Worm (Caenorhabditis elegans) whole organism, L4 larva: ENCODE data around the gene T20D3.6.

ENCODE experiments used
- F26F4.8 ChIP-seq: fragments of 200-800 bp; sonication (Bioruptor generic); conservative IDR thresholded peaks from 2 replicates; pipeline ENCODE4 v1.3.6; 2022; ENCODE audit warnings: missing genetic modification characterization, missing compliant biosample characterization
- F37D6.2 ChIP-seq: sonication (generic microtip); optimal IDR thresholded peaks from 2 replicates; lab custom pipeline; 2016; ENCODE audit warnings: mild to moderate bottlenecking, missing genetic modification characterization, missing compliant biosample characterization
- F49E8.2 ChIP-seq: sonication (generic microtip); optimal IDR thresholded peaks from 2 replicates; lab custom pipeline; 2016; ENCODE audit warnings: missing compliant biosample characterization, mild to moderate bottlenecking, missing genetic modification characterization, borderline replicate concordance
- R02D3.7 ChIP-seq: fragments of 150-350 bp; sonication (generic microtip); optimal IDR thresholded peaks from 3 replicates; lab custom pipeline; 2014; ENCODE audit warnings: missing biosample characterization, missing genetic modification characterization
- T20F7.1 ChIP-seq: fragments of 200-800 bp; sonication (Bioruptor generic); optimal IDR thresholded peaks from 2 replicates; lab custom pipeline; 2018; ENCODE audit warnings: mild to moderate bottlenecking, missing genetic modification characterization, missing compliant biosample characterization
- T26A8.4 ChIP-seq: fragments of 200-800 bp; sonication (Bioruptor generic); IDR thresholded peaks from 2 replicates; pipeline ENCODE4 v1.3.6; 2022; ENCODE audit warnings: missing genetic modification characterization, missing compliant biosample characterization
- Y5F2A.4 ChIP-seq: fragments of 200-800 bp; sonication (Bioruptor generic); optimal IDR thresholded peaks from 2 replicates; lab custom pipeline; 2018; ENCODE audit warnings: mild to moderate bottlenecking, missing genetic modification characterization, missing compliant biosample characterization
- ZK337.2 ChIP-seq: fragments of 200-800 bp; sonication (Bioruptor generic); IDR thresholded peaks from 2 replicates; pipeline ENCODE4 v1.3.6; 2022; ENCODE audit warnings: missing genetic modification reagents, missing genetic modification characterization, missing compliant biosample characterization
- ZK546.5 ChIP-seq, 2 experiments: sonication (generic microtip); optimal IDR thresholded peaks; 2 replicates each; lab custom pipeline; 2017; ENCODE audit warnings: missing biosample characterization in 2 of 2, missing genetic modification characterization in 2 of 2
- ama-1 ChIP-seq: fragments of 150-350 bp; optimal IDR thresholded peaks from 2 replicates; lab custom pipeline; 2014; ENCODE audit warnings: inconsistent platforms, mixed read lengths
- arid-1 ChIP-seq: fragments of 200-800 bp; sonication (Bioruptor generic); conservative IDR thresholded peaks from 2 replicates; pipeline ENCODE4 v1.3.6; 2022; ENCODE audit warnings: missing genetic modification reagents, missing genetic modification characterization, missing compliant biosample characterization
- ceh-28 ChIP-seq: fragments of 150-350 bp; optimal IDR thresholded peaks from 2 replicates; lab custom pipeline; 2014; ENCODE audit warnings: missing biosample characterization, missing genetic modification reagents, missing genetic modification characterization
- ceh-32 ChIP-seq: sonication (generic microtip); optimal IDR thresholded peaks from 2 replicates; lab custom pipeline; 2016; ENCODE audit warnings: mild to moderate bottlenecking, missing genetic modification characterization, missing compliant biosample characterization; ENCODE audit not compliant: poor library complexity
- ctbp-1 ChIP-seq: fragments of 200-800 bp; sonication (Bioruptor generic); IDR thresholded peaks from 2 replicates; pipeline ENCODE4 v1.3.6; 2022; ENCODE audit warnings: missing genetic modification reagents, missing genetic modification characterization, missing compliant biosample characterization
- daf-12 ChIP-seq: fragments of 150-350 bp; optimal IDR thresholded peaks from 2 replicates; lab custom pipeline; 2014; ENCODE audit warnings: missing biosample characterization, missing genetic modification reagents, missing genetic modification characterization
- daf-16 ChIP-seq, 3 experiments: sonication (generic microtip); optimal IDR thresholded peaks; 2 replicates each; lab custom pipeline; 2016 to 2017; ENCODE audit warnings: missing genetic modification characterization in 3 of 3, missing genetic modification reagents in 3 of 3, mild to moderate bottlenecking in 2 of 3, missing compliant biosample characterization in 2 of 3, missing biosample characterization in 1 of 3, moderate library complexity in 1 of 3
- daf-8 ChIP-seq: fragments of 200-800 bp; sonication (Bioruptor generic); IDR thresholded peaks from 2 replicates; pipeline ENCODE4 v1.3.6; 2022; ENCODE audit warnings: missing genetic modification characterization, missing compliant biosample characterization
- dmd-6 ChIP-seq: fragments of 200-800 bp; sonication (Bioruptor generic); IDR thresholded peaks from 2 replicates; pipeline ENCODE4 v1.3.6; 2022; ENCODE audit warnings: missing genetic modification reagents, missing genetic modification characterization, missing compliant biosample characterization
- dmd-9 ChIP-seq: fragments of 200-800 bp; sonication (Bioruptor generic); IDR thresholded peaks from 2 replicates; pipeline ENCODE4 v1.3.6; 2022; ENCODE audit warnings: missing genetic modification reagents, missing genetic modification characterization, missing compliant biosample characterization
- dpl-1 ChIP-seq: fragments of 150-350 bp; optimal IDR thresholded peaks from 2 replicates; lab custom pipeline; 2014; ENCODE audit warnings: missing biosample characterization, missing genetic modification reagents, missing genetic modification characterization
- duxl-1 ChIP-seq: sonication (generic microtip); optimal IDR thresholded peaks from 2 replicates; lab custom pipeline; 2016; ENCODE audit warnings: mild to moderate bottlenecking, missing genetic modification characterization, moderate library complexity, missing compliant biosample characterization; ENCODE audit not compliant: poor library complexity
- dve-1 ChIP-seq: sonication (generic microtip); optimal IDR thresholded peaks from 2 replicates; lab custom pipeline; 2017; ENCODE audit warnings: antibody characterized with exemption, mild to moderate bottlenecking, missing genetic modification characterization, missing compliant biosample characterization; ENCODE audit not compliant: insufficient read depth
- egl-27 ChIP-seq: sonication (generic microtip); optimal IDR thresholded peaks from 3 replicates; lab custom pipeline; 2017; ENCODE audit warnings: missing biosample characterization, missing genetic modification reagents, missing genetic modification characterization
- fos-1 ChIP-seq: fragments of 150-350 bp; optimal IDR thresholded peaks from 2 replicates; lab custom pipeline; 2014; ENCODE audit warnings: missing biosample characterization, missing genetic modification characterization
- hmg-1.1 ChIP-seq: fragments of 200-800 bp; sonication (Bioruptor generic); IDR thresholded peaks from 2 replicates; pipeline ENCODE4 v1.3.6; 2022; ENCODE audit warnings: missing genetic modification reagents, missing genetic modification characterization, missing compliant biosample characterization
- jun-1 ChIP-seq: fragments of 150-350 bp; optimal IDR thresholded peaks from 2 replicates; lab custom pipeline; 2014; ENCODE audit warnings: missing biosample characterization, missing genetic modification reagents, missing genetic modification characterization
- lim-7 ChIP-seq: fragments of 200-800 bp; sonication (Bioruptor generic); IDR thresholded peaks from 2 replicates; pipeline ENCODE4 v1.3.6; 2022; ENCODE audit warnings: missing genetic modification characterization, missing compliant biosample characterization
- lin-1 ChIP-seq: fragments of 200-800 bp; sonication (Bioruptor generic); IDR thresholded peaks from 2 replicates; pipeline ENCODE4 v1.3.6; 2022; ENCODE audit warnings: missing genetic modification reagents, missing genetic modification characterization, missing compliant biosample characterization
- lin-29 ChIP-seq: fragments of 200-800 bp; sonication (Bioruptor generic); IDR thresholded peaks from 2 replicates; pipeline ENCODE4 v1.3.6; 2022; ENCODE audit warnings: missing genetic modification reagents, missing genetic modification characterization, missing compliant biosample characterization
- lsy-2 ChIP-seq, 2 experiments: fragments of 150-350 bp in 1 of 2; sonication (generic microtip) in 1 of 2; optimal IDR thresholded peaks; 2 replicates each; lab custom pipeline; 2014 to 2017; ENCODE audit warnings: missing biosample characterization in 2 of 2, missing genetic modification characterization in 2 of 2
- madf-5 ChIP-seq, 2 experiments: fragments of 200-800 bp; sonication (Bioruptor generic); IDR thresholded peaks; 2 replicates each; pipeline ENCODE4 v1.3.6; 2022; ENCODE audit warnings: missing compliant biosample characterization in 2 of 2, missing genetic modification characterization in 2 of 2
- mdl-1 ChIP-seq, 2 experiments: fragments of 150-350 bp in 1 of 2; sonication (generic microtip) in 1 of 2; optimal IDR thresholded peaks; 2 replicates each; lab custom pipeline; 2014 to 2017; ENCODE audit warnings: missing biosample characterization in 2 of 2, missing genetic modification characterization in 2 of 2
- mxl-2 ChIP-seq: fragments of 200-800 bp; sonication (Bioruptor generic); conservative IDR thresholded peaks from 2 replicates; pipeline ENCODE4 v1.3.6; 2022; ENCODE audit warnings: missing genetic modification reagents, missing genetic modification characterization, missing compliant biosample characterization
- nhr-11 ChIP-seq: fragments of 150-350 bp; optimal IDR thresholded peaks from 2 replicates; lab custom pipeline; 2014; ENCODE audit warnings: missing biosample characterization, missing genetic modification characterization
- nhr-237 ChIP-seq: sonication (generic microtip); optimal IDR thresholded peaks from 2 replicates; lab custom pipeline; 2017; ENCODE audit warnings: missing biosample characterization, missing genetic modification characterization
- nhr-41 ChIP-seq: fragments of 200-800 bp; sonication (Bioruptor generic); IDR thresholded peaks from 2 replicates; pipeline ENCODE4 v1.3.6; 2022; ENCODE audit warnings: missing genetic modification reagents, missing genetic modification characterization, missing compliant biosample characterization
- pqm-1 ChIP-seq: sonication (generic microtip); optimal IDR thresholded peaks from 2 replicates; lab custom pipeline; 2017; ENCODE audit warnings: missing biosample characterization, missing genetic modification characterization
- skn-1 ChIP-seq: fragments of 150-350 bp; optimal IDR thresholded peaks from 2 replicates; lab custom pipeline; 2014; ENCODE audit warnings: missing biosample characterization, missing genetic modification characterization
- spr-3 ChIP-seq: fragments of 200-800 bp; sonication (Bioruptor generic); optimal IDR thresholded peaks from 2 replicates; lab custom pipeline; 2018; ENCODE audit warnings: mild to moderate bottlenecking, missing genetic modification characterization, missing compliant biosample characterization
- tra-1 ChIP-seq: fragments of 200-800 bp; sonication (Bioruptor generic); IDR thresholded peaks from 2 replicates; pipeline ENCODE4 v1.3.6; 2022; ENCODE audit warnings: missing genetic modification reagents, missing genetic modification characterization, missing compliant biosample characterization
- unc-130 ChIP-seq: sonication (generic microtip); optimal IDR thresholded peaks from 2 replicates; lab custom pipeline; 2016; ENCODE audit warnings: missing genetic modification reagents, missing genetic modification characterization, missing compliant biosample characterization
- unc-39 ChIP-seq: sonication (generic microtip); optimal IDR thresholded peaks from 2 replicates; lab custom pipeline; 2017; ENCODE audit warnings: missing biosample characterization, missing genetic modification characterization
- unc-62 ChIP-seq, 3 experiments: fragments of 150-350 bp in 1 of 3; sonication (generic microtip); optimal IDR thresholded peaks in 2 of 3; peaks in 1 of 3; 1 replicate in 1 of 3; 2 replicates in 2 of 3; lab custom pipeline; 2014 to 2017; ENCODE audit warnings: missing biosample characterization in 3 of 3, missing genetic modification characterization in 3 of 3, missing genetic modification reagents in 3 of 3, missing genotype in 1 of 3
- vab-7 ChIP-seq: fragments of 200-800 bp; sonication (Bioruptor generic); IDR thresholded peaks from 2 replicates; pipeline ENCODE4 v1.3.6; 2022; ENCODE audit warnings: missing genetic modification reagents, missing genetic modification characterization, missing compliant biosample characterization
- zag-1 ChIP-seq: fragments of 150-350 bp; optimal IDR thresholded peaks from 2 replicates; lab custom pipeline; 2014; ENCODE audit warnings: missing biosample characterization, missing genetic modification characterization

The T20D3.6 gene

DNA sequence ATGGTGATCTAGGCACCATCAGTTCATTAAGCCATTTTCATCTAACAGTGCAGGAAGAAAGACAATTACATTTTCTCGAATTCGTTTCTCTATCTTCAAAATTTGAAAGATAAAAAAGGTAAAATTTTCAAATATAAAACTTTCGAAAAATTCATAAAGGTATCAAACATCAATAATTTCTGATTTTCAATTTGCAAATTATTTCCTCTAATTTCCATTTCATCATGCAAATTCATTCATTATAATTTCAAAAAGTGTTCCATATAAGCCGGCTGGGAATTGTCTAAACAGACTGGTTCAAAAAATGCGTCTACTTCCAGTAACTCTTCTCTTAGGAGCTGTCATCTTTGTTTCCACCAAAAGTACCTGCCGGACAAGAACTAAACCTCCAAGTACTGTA, 11.4 kb downstream of the T20D3.6 start, which contains the start of gene clec-183:
TSS of gene clec-183 (plus strand) at position 301 of the 400 bp plus-strand sequence.
- TF ChIP-seq T26A8.4 (GFP tag; lab: Robert Waterston, UW) (no peak), ceh-28 (tag; lab: Kevin White, UChicago) (no peak), madf-5 (GFP tag; IDR thresholded peaks at IDR 0.05; lab: Robert Waterston, UW) (no peak), ZK337.2 (GFP tag; lab: Robert Waterston, UW) (no peak), mxl-2 (GFP tag; lab: Robert Waterston, UW) (no peak), nhr-237 (tag; lab: Kevin White, UChicago) (no peak), pqm-1 (no peak), unc-130 (GFP tag; lab: Kevin White, UChicago) (no peak), lsy-2 (tag; optimal IDR thresholded peaks at IDR 0.05; lab: Kevin White, UChicago) (no peak), duxl-1 (tag; lab: Kevin White, UChicago) (no peak), fos-1 (no peak), lim-7 (no peak)

DNA sequence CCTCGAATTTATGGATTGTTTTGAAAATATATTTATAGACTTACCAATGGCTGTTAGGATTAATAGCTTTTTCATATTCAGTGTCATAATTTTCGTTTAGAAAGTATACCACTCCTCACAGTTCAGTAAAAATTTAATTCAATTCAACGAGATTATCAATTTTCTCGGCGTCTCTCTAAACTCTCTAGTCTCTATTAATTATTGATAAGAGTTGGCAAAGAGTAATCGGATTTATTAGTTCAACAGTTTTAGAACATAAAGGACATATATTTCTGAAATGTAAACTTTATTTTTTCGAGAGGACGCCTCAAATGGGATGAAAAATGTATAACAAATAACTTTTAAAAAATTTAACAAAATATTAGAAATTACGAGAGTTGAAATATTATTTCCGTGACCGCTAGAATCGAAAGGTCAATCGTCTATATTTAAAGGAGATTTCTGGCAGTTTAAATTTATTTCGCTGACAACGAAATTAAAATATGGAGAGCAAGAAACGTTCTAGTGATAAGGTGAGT, 15.1 kb downstream of the T20D3.6 start, which contains the start of the genes nspg-11 and F49C12.15:
TSS of gene nspg-11 (minus strand) at position 101 of the 518 bp plus-strand sequence.
TSS of gene F49C12.15 (plus strand) at position 468 of the 518 bp plus-strand sequence.
- TF ChIP-seq zag-1 (tag; lab: Kevin White, UChicago) (no peak), madf-5 (GFP tag; IDR thresholded peaks at IDR 0.05; lab: Robert Waterston, UW) (no peak), daf-16 (GFP tag; optimal IDR thresholded peaks at IDR 0.05; lab: Kevin White, UChicago) (no peak), daf-16 (tag; optimal IDR thresholded peaks at IDR 0.05; lab: Kevin White, UChicago) (no peak), Y5F2A.4 (GFP tag; lab: Kevin White, UChicago) (no peak), vab-7 (no peak), R02D3.7 (tag; lab: Kevin White, UChicago) (no peak), nhr-237 (tag; lab: Kevin White, UChicago) (no peak), F49E8.2 (tag; lab: Kevin White, UChicago) (no peak), fos-1 (no peak), unc-39 (no peak), dve-1 (tag; lab: Kevin White, UChicago) (no peak), dpl-1 (GFP tag; lab: Kevin White, UChicago) (no peak), F37D6.2 (tag; lab: Kevin White, UChicago) (no peak), spr-3 (GFP tag; lab: Kevin White, UChicago) (no peak), egl-27 (tag; lab: Kevin White, UChicago) (no peak)

DNA sequence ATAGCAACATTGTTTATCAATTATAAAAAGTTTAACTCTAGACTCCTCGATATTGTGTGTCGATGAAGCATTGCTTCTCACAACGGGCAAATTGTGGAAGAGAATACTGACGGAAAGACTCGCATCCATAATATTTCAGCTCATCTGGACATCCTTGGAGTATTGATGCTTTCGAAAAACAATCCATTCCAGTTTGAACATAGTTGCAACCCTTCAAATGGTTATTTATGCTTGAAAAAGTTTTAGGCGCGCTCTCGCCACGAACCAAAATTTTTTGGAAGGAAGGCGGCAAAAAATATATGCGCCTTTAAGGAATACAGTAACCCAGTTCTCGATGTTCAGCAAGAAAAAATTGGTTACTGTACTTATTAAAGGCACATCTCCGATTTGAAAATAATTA, 16.6 kb downstream of the T20D3.6 start:
- TF ChIP-seq mdl-1 (tag; optimal IDR thresholded peaks at IDR 0.05; lab: Kevin White, UChicago), result no peak
- TF ChIP-seq vab-7, result no peak
- peak; percentile 6 for TF ChIP-seq ama-1 (lab: Kevin White, UChicago)
- no peak for TF ChIP-seq hmg-1.1 (GFP tag; lab: Robert Waterston, UW)
- no peak for TF ChIP-seq tra-1
- TF ChIP-seq ceh-28 (tag; lab: Kevin White, UChicago), result no peak
- TF ChIP-seq daf-12 (tag; lab: Kevin White, UChicago), result no peak
- no peak for TF ChIP-seq skn-1 (tag; lab: Kevin White, UChicago)
- no peak for TF ChIP-seq nhr-41
- no peak for TF ChIP-seq ZK546.5 (tag; optimal IDR thresholded peaks at IDR 0.05; lab: Kevin White, UChicago)
- TF ChIP-seq jun-1 (tag; lab: Kevin White, UChicago), result no peak
- no peak for TF ChIP-seq ctbp-1
- TF ChIP-seq arid-1 (GFP tag; lab: Robert Waterston, UW), result 0 out of 2 replicates have a peak, but pooled peaks have one; percentile 10
- TF ChIP-seq dmd-6 (GFP tag; lab: Robert Waterston, UW), result no peak
- peak; percentile 41 for TF ChIP-seq duxl-1 (tag; lab: Kevin White, UChicago)
- TF ChIP-seq daf-8 (GFP tag; lab: Robert Waterston, UW), result no peak
- no peak for TF ChIP-seq ceh-32
- no peak for TF ChIP-seq dmd-9
- TF ChIP-seq lin-29 (GFP tag; lab: Robert Waterston, UW), result no peak
- TF ChIP-seq F37D6.2 (tag; lab: Kevin White, UChicago), result no peak
- TF ChIP-seq unc-62 (GFP tag; optimal IDR thresholded peaks at IDR 0.05 in 1 of 2; lab: Kevin White, UChicago), result no peak
- TF ChIP-seq unc-62 (tag; optimal IDR thresholded peaks at IDR 0.05; lab: Kevin White, UChicago), result no peak
- no peak for TF ChIP-seq nhr-11
- TF ChIP-seq unc-130 (GFP tag; lab: Kevin White, UChicago), result no peak
- peak; percentile 37 for TF ChIP-seq T20F7.1 (GFP tag; lab: Kevin White, UChicago)
- TF ChIP-seq lin-1, result no peak
- no peak for TF ChIP-seq F26F4.8 (GFP tag; lab: Robert Waterston, UW)
- no peak for TF ChIP-seq unc-39
- TF ChIP-seq madf-5 (GFP tag; IDR thresholded peaks at IDR 0.05; lab: Robert Waterston, UW), result no peak
